Worm (Caenorhabditis elegans): ENCODE measurements around the gene tba-4.
A peak's percentile ranks its signal among the peaks of the same experiment; 100 is the strongest.

tba-4 gene

ce11 chrII:10870698-10871097 is 47.8 kb upstream of the tba-4 start (continued):
- TF ChIP-seq F55B11.4 (tag; optimal IDR thresholded peaks at IDR 0.05; ENCODE audit: borderline replicate concordance, insufficient read depth): no peak
- peak; percentile 81; the same call in 1 of the 2 replicates for TF ChIP-seq ceh-58 (GFP tag; IDR thresholded peaks at IDR 0.05)
- no peak for TF ChIP-seq zfh-2 (GFP tag; conservative IDR thresholded peaks at IDR 0.05)
- no peak for TF ChIP-seq ceh-40 (GFP tag; IDR thresholded peaks at IDR 0.05)
- no peak for TF ChIP-seq hlh-26 (GFP tag; conservative IDR thresholded peaks at IDR 0.05)

ce11 chrII:10872541-10872940 is 46.0 kb upstream of the tba-4 start, which contains the start of the genes cyn-4 and copz-1:
Gene cyn-4, minus strand, starts transcription at chrII:10872611.
Gene copz-1, plus strand, starts transcription at chrII:10872879.
- TF ChIP-seq xnd-1 (tag; optimal IDR thresholded peaks at IDR 0.05) (peak; percentile 34), sdz-38 (tag; optimal IDR thresholded peaks at IDR 0.05) (no peak), K11D2.4 (GFP tag; IDR thresholded peaks at IDR 0.05) (no peak), pbrm-1 (GFP tag; IDR thresholded peaks at IDR 0.05) (no peak), somi-1 (GFP tag; optimal IDR thresholded peaks at IDR 0.05) (no peak), die-1 (tag; optimal IDR thresholded peaks at IDR 0.05) (no peak), C06A6.2 (GFP tag; conservative IDR thresholded peaks at IDR 0.05) (no peak), let-526 (GFP tag; IDR thresholded peaks at IDR 0.05) (0 out of 2 replicates have a peak, but pooled peaks have one; percentile 64), bed-2 (GFP tag; IDR thresholded peaks at IDR 0.05) (0 out of 2 replicates have a peak, but pooled peaks have one; percentile 56), lsy-27 (tag; optimal IDR thresholded peaks at IDR 0.05; ENCODE audit: borderline replicate concordance, insufficient read depth) (no peak), atf-7 (tag; optimal IDR thresholded peaks at IDR 0.05) (no peak), aptf-2 (GFP tag; conservative IDR thresholded peaks at IDR 0.05) (peak; percentile 71; the same call in 1 of the 2 replicates), F37B4.10 (GFP tag; IDR thresholded peaks at IDR 0.05) (no peak), ceh-100 (GFP tag; IDR thresholded peaks at IDR 0.05) (no peak), Y56A3A.18 (GFP tag; IDR thresholded peaks at IDR 0.05) (no peak), akir-1 (GFP tag; optimal IDR thresholded peaks at IDR 0.05) (no peak), sptf-2 (GFP tag; optimal IDR thresholded peaks at IDR 0.05) (no peak), attf-3 (GFP tag; conservative IDR thresholded peaks at IDR 0.05) (0 out of 2 replicates have a peak, but pooled peaks have one; percentile 47), rec-8 (tag; optimal IDR thresholded peaks at IDR 0.05) (no peak), nfyb-1 (GFP tag; IDR thresholded peaks at IDR 0.05) (no peak; the same call in 1 of the 2 replicates), zfh-2 (GFP tag; conservative IDR thresholded peaks at IDR 0.05) (no peak), nfya-2 (GFP tag; IDR thresholded peaks at IDR 0.05) (no peak), madf-6 (GFP tag; IDR thresholded peaks at IDR 0.05) (peak; percentile 75; the same call in 1 of the 2 replicates), nhr-120 (GFP tag; IDR thresholded peaks at IDR 0.05) (no peak), Y95B8A.8 (GFP tag; IDR thresholded peaks at IDR 0.05) (no peak), ceh-58 (GFP tag; IDR thresholded peaks at IDR 0.05) (no peak), Y79H2A.3 (GFP tag; conservative IDR thresholded peaks at IDR 0.05) (no peak), nhr-90 (tag; optimal IDR thresholded peaks at IDR 0.05) (no peak), cebp-2 (GFP tag; IDR thresholded peaks at IDR 0.05) (no peak), ztf-3 (GFP tag; optimal IDR thresholded peaks at IDR 0.05) (no peak), ccch-3 (GFP tag; optimal IDR thresholded peaks at IDR 0.05) (no peak), lsl-1 (GFP tag; optimal IDR thresholded peaks at IDR 0.05) (peak; percentile 70), snpc-1.3 (tag; optimal IDR thresholded peaks at IDR 0.05; ENCODE audit: insufficient read depth) (peak; percentile 43), F22D6.2 (tag; optimal IDR thresholded peaks at IDR 0.05) (no peak), F39B2.1 (GFP tag; IDR thresholded peaks at IDR 0.05) (no peak), hsf-1 (GFP tag; IDR thresholded peaks at IDR 0.05) (no peak), egl-18 (GFP tag; IDR thresholded peaks at IDR 0.05) (no peak), F49E8.2 (tag; optimal IDR thresholded peaks at IDR 0.05; ENCODE audit: insufficient read depth) (no peak), rpc-1 (optimal IDR thresholded peaks at IDR 0.05) (no peak), rpc-1 (tag; optimal IDR thresholded peaks at IDR 0.05) (no peak), ztf-22 (GFP tag; optimal IDR thresholded peaks at IDR 0.05) (no peak), lin-54 (GFP tag; optimal IDR thresholded peaks at IDR 0.05) (peak; percentile 59), T07F8.4 (tag; optimal IDR thresholded peaks at IDR 0.05) (no peak), mel-28 (tag; optimal IDR thresholded peaks at IDR 0.05; ENCODE audit: borderline replicate concordance) (no peak)
